Worm (Caenorhabditis elegans) whole organism, L4 larva: Measurements from ENCODE around the gene F11F1.1.
"Not testable (repeated sequence)": the region's sequence is repeated elsewhere in the genome, so short reads cannot be mapped to it uniquely, and the experiment has no call there.

Source experiments
- F26F4.8 ChIP-seq: fragments of 200-800 bp; sonication (Bioruptor generic); conservative IDR thresholded peaks from 2 replicates; pipeline ENCODE4 v1.3.6; 2022; ENCODE audit warnings: missing genetic modification characterization, missing compliant biosample characterization
- F44E2.7 ChIP-seq: fragments of 200-800 bp; sonication (Bioruptor generic); IDR thresholded peaks from 2 replicates; pipeline ENCODE4 v2.1.2; 2022; ENCODE audit warnings: missing genetic modification characterization, missing compliant biosample characterization
- T26A8.4 ChIP-seq: fragments of 200-800 bp; sonication (Bioruptor generic); IDR thresholded peaks from 2 replicates; pipeline ENCODE4 v1.3.6; 2022; ENCODE audit warnings: missing genetic modification characterization, missing compliant biosample characterization
- Y105C5A.15 ChIP-seq: fragments of 200-800 bp; sonication (Bioruptor generic); IDR thresholded peaks from 2 replicates; pipeline ENCODE4 v1.3.6; 2022; ENCODE audit warnings: missing genetic modification characterization, missing compliant biosample characterization
- Y48G9A.11 ChIP-seq: fragments of 200-800 bp; sonication (Bioruptor generic); IDR thresholded peaks from 2 replicates; pipeline ENCODE4 v1.3.6; 2022; ENCODE audit warnings: missing genetic modification reagents, missing genetic modification characterization, missing compliant biosample characterization
- Y75B8A.6 ChIP-seq: fragments of 200-800 bp; sonication (Bioruptor generic); IDR thresholded peaks from 2 replicates; pipeline ENCODE4 v1.3.6; 2022; ENCODE audit warnings: missing genetic modification reagents, missing genetic modification characterization, missing compliant biosample characterization
- arid-1 ChIP-seq: fragments of 200-800 bp; sonication (Bioruptor generic); conservative IDR thresholded peaks from 2 replicates; pipeline ENCODE4 v1.3.6; 2022; ENCODE audit warnings: missing genetic modification reagents, missing genetic modification characterization, missing compliant biosample characterization
- ceh-44 ChIP-seq: fragments of 200-800 bp; sonication (Bioruptor generic); IDR thresholded peaks from 2 replicates; pipeline ENCODE4 v1.3.6; 2022; ENCODE audit warnings: missing genetic modification reagents, missing genetic modification characterization, missing compliant biosample characterization
- dmd-8 ChIP-seq: fragments of 200-800 bp; sonication (Bioruptor generic); IDR thresholded peaks from 2 replicates; pipeline ENCODE4 v1.3.6; 2022; ENCODE audit warnings: missing genetic modification characterization, missing compliant biosample characterization
- egl-43 ChIP-seq: fragments of 200-800 bp; sonication (Bioruptor generic); IDR thresholded peaks from 2 replicates; pipeline ENCODE4 v1.3.6; 2022; ENCODE audit warnings: missing genetic modification reagents, missing genetic modification characterization, missing compliant biosample characterization
- lim-7 ChIP-seq: fragments of 200-800 bp; sonication (Bioruptor generic); IDR thresholded peaks from 2 replicates; pipeline ENCODE4 v1.3.6; 2022; ENCODE audit warnings: missing genetic modification characterization, missing compliant biosample characterization
- lin-1 ChIP-seq: fragments of 200-800 bp; sonication (Bioruptor generic); IDR thresholded peaks from 2 replicates; pipeline ENCODE4 v1.3.6; 2022; ENCODE audit warnings: missing genetic modification reagents, missing genetic modification characterization, missing compliant biosample characterization
- lin-38 ChIP-seq: fragments of 200-800 bp; sonication (Bioruptor generic); IDR thresholded peaks from 2 replicates; pipeline ENCODE4 v1.3.6; 2022; ENCODE audit warnings: missing genetic modification reagents, missing genetic modification characterization, missing compliant biosample characterization
- madf-5 ChIP-seq, 2 experiments: fragments of 200-800 bp; sonication (Bioruptor generic); IDR thresholded peaks; 2 replicates each; pipeline ENCODE4 v1.3.6; 2022; ENCODE audit warnings: missing compliant biosample characterization in 2 of 2, missing genetic modification characterization in 2 of 2
- mdt-29 ChIP-seq: fragments of 200-800 bp; sonication (Bioruptor generic); IDR thresholded peaks from 2 replicates; pipeline ENCODE4 v1.3.6; 2022; ENCODE audit warnings: missing genetic modification reagents, missing genetic modification characterization, missing compliant biosample characterization
- pha-4 ChIP-seq, 2 experiments: fragments of 150-350 bp in 1 of 2; fragments of 200-800 bp in 1 of 2; sonication (Bioruptor generic) in 1 of 2; IDR thresholded peaks in 1 of 2; optimal IDR thresholded peaks in 1 of 2; 2 replicates each; pipeline versions ENCODE4 v1.3.6 to Lab custom; 2014 to 2022; ENCODE audit warnings: missing genetic modification characterization in 2 of 2, missing genetic modification reagents in 2 of 2, missing biosample characterization in 1 of 2, missing compliant biosample characterization in 1 of 2
- php-3 ChIP-seq: fragments of 200-800 bp; sonication (Bioruptor generic); IDR thresholded peaks from 2 replicates; pipeline ENCODE4 v1.3.6; 2022; ENCODE audit warnings: missing genetic modification reagents, missing genetic modification characterization, missing compliant biosample characterization
- saeg-2 ChIP-seq: fragments of 200-800 bp; sonication (Bioruptor generic); IDR thresholded peaks from 2 replicates; pipeline ENCODE4 v1.3.6; 2022; ENCODE audit warnings: missing genetic modification reagents, missing genetic modification characterization, missing compliant biosample characterization
- set-16 ChIP-seq: fragments of 200-800 bp; sonication (Bioruptor generic); IDR thresholded peaks from 2 replicates; pipeline ENCODE4 v1.3.6; 2022; ENCODE audit warnings: missing genetic modification reagents, missing genetic modification characterization, missing compliant biosample characterization
- snpc-1.2 ChIP-seq: fragments of 200-800 bp; sonication (Bioruptor generic); IDR thresholded peaks from 2 replicates; pipeline ENCODE4 v1.3.6; 2022; ENCODE audit warnings: missing genetic modification reagents, missing genetic modification characterization, missing compliant biosample characterization
- tra-1 ChIP-seq: fragments of 200-800 bp; sonication (Bioruptor generic); IDR thresholded peaks from 2 replicates; pipeline ENCODE4 v1.3.6; 2022; ENCODE audit warnings: missing genetic modification reagents, missing genetic modification characterization, missing compliant biosample characterization
- vab-7 ChIP-seq: fragments of 200-800 bp; sonication (Bioruptor generic); IDR thresholded peaks from 2 replicates; pipeline ENCODE4 v1.3.6; 2022; ENCODE audit warnings: missing genetic modification reagents, missing genetic modification characterization, missing compliant biosample characterization
- zfp-3 ChIP-seq: fragments of 200-800 bp; sonication (Bioruptor generic); conservative IDR thresholded peaks from 2 replicates; pipeline ENCODE4 v1.3.6; 2022; ENCODE audit warnings: missing genetic modification reagents, missing genetic modification characterization, missing compliant biosample characterization

Gene F11F1.1

DNA sequence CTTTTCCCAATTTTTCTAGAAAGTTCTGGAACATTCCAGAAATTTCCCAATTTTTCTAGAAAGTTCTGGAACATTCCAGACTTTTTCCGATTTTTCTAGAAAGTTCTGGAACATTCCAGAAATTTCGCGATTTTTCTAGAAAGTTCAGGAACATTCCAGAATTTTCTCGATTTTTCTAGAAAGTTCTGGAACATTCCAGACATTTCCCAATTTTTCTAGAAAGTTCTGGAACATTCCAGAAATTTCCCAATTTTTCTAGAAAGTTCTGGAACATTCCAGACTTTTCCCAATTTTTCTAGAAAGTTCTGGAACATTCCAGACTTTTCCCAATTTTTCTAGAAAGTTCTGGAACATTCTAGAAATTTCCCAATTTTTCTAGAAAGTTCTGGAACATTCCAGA lies 52.1 kb downstream of the F11F1.1 start:
- TF ChIP-seq snpc-1.2 (GFP tag; lab: Robert Waterston, UW) (peak; percentile 65), vab-7 (GFP tag; lab: Robert Waterston, UW) (peak; percentile 57; the same call in 1 of the 2 replicates), lim-7 (0 out of 2 replicates have a peak, but pooled peaks have one; percentile 44), Y105C5A.15 (0 out of 2 replicates have a peak, but pooled peaks have one; percentile 26), Y75B8A.6 (0 out of 2 replicates have a peak, but pooled peaks have one; percentile 22), set-16 (GFP tag; lab: Robert Waterston, UW) (0 out of 2 replicates have a peak, but pooled peaks have one; percentile 6), php-3 (0 out of 2 replicates have a peak, but pooled peaks have one; percentile 21), egl-43 (GFP tag; lab: Robert Waterston, UW) (peak; percentile 65; the same call in 1 of the 2 replicates), zfp-3 (GFP tag; lab: Robert Waterston, UW) (0 out of 2 replicates have a peak, but pooled peaks have one; percentile 62), lin-38 (peak; percentile 48), tra-1 (GFP tag; lab: Robert Waterston, UW) (peak; percentile 31; the same call in 1 of the 2 replicates), ceh-44 (GFP tag; lab: Robert Waterston, UW) (0 out of 2 replicates have a peak, but pooled peaks have one; percentile 41), lin-1 (GFP tag; lab: Robert Waterston, UW) (0 out of 2 replicates have a peak, but pooled peaks have one; percentile 18), madf-5 (GFP tag; IDR thresholded peaks at IDR 0.05; lab: Robert Waterston, UW) (0 out of 4 replicates have a peak, but pooled peaks of 1 of the 2 experiments have one; percentile 61), pha-4 (GFP tag; IDR thresholded peaks at IDR 0.05; lab: Robert Waterston, UW) (peak; percentile 81), saeg-2 (GFP tag; lab: Robert Waterston, UW) (0 out of 2 replicates have a peak, but pooled peaks have one; percentile 38), arid-1 (GFP tag; lab: Robert Waterston, UW) (peak; percentile 63; the same call in 1 of the 2 replicates), mdt-29 (GFP tag; lab: Robert Waterston, UW) (peak; percentile 95), F26F4.8 (GFP tag; lab: Robert Waterston, UW) (0 out of 2 replicates have a peak, but pooled peaks have one; percentile 55), Y48G9A.11 (GFP tag; lab: Robert Waterston, UW) (peak; percentile 59; the same call in 1 of the 2 replicates)
- TF ChIP-seq pha-4 (tag; optimal IDR thresholded peaks at IDR 0.05; lab: Kevin White, UChicago) = not testable (repeated sequence)

DNA sequence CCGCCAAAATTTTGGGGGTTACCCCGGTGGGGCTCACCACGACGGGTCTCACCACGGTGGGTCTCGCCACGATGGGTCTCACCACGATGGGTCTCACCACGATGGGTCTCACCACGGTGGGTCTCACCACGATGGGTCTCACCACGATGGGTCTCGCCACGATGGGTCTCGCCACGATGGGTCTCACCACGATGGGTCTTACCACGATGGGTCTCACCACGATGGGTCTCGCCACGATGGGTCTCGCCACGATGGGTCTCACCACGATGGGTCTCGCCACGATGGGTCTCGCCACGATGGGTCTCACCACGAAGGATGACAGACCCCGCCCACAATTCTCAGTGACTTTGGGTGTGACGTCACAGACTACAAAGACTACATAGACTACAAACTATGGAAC lies 52.9 kb downstream of the F11F1.1 start:
- TF ChIP-seq madf-5 (GFP tag; IDR thresholded peaks at IDR 0.05; lab: Robert Waterston, UW) (0 out of 4 replicates have a peak, but pooled peaks of 1 of the 2 experiments have one; percentile 52), snpc-1.2 (GFP tag; lab: Robert Waterston, UW) (peak; percentile 51; the same call in 1 of the 2 replicates), F26F4.8 (GFP tag; lab: Robert Waterston, UW) (0 out of 2 replicates have a peak, but pooled peaks have one; percentile 46), php-3 (peak; percentile 19; the same call in 1 of the 2 replicates), set-16 (GFP tag; lab: Robert Waterston, UW) (peak; percentile 93), Y48G9A.11 (GFP tag; lab: Robert Waterston, UW) (peak; percentile 45; the same call in 1 of the 2 replicates), arid-1 (GFP tag; lab: Robert Waterston, UW) (0 out of 2 replicates have a peak, but pooled peaks have one; percentile 5), tra-1 (GFP tag; lab: Robert Waterston, UW) (0 out of 2 replicates have a peak, but pooled peaks have one; percentile 42), dmd-8 (GFP tag; lab: Robert Waterston, UW) (0 out of 2 replicates have a peak, but pooled peaks have one; percentile 69), T26A8.4 (GFP tag; lab: Robert Waterston, UW) (0 out of 2 replicates have a peak, but pooled peaks have one; percentile 16), F44E2.7 (GFP tag; lab: Robert Waterston, UW) (peak; percentile 58; the same call in 1 of the 2 replicates)
- TF ChIP-seq, all 104 proteins: peak for 11; not testable (repeated sequence) for 93
